Fruit fly (Drosophila melanogaster): Measurements from ENCODE around the gene Syx17.

Syx17 gene

dm6 chr3L:4375675-4376366, 27.5 kb upstream of the Syx17 start (continued):
- peak; percentile 27 for TF ChIP-seq CG3407 (GFP tag; optimal IDR thresholded peaks at IDR 0.05)
- TF ChIP-seq hkb (optimal IDR thresholded peaks at IDR 0.05) = no peak
- peak; percentile 50 for TF ChIP-seq hkb (GFP tag; IDR thresholded peaks at IDR 0.05)
- peak; percentile 11 for TF ChIP-seq ind (GFP tag; optimal IDR thresholded peaks at IDR 0.05)
- no peak for TF ChIP-seq CG11456 (GFP tag; IDR thresholded peaks at IDR 0.05)
- TF ChIP-seq CG4707 (GFP tag; optimal IDR thresholded peaks at IDR 0.05) = no peak
- TF ChIP-seq unpg (GFP tag; optimal IDR thresholded peaks at IDR 0.05) = peak; percentile 39
- peak; percentile 20 for TF ChIP-seq Meics (GFP tag; optimal IDR thresholded peaks at IDR 0.05)
- TF ChIP-seq gsb-n (tag; optimal IDR thresholded peaks at IDR 0.05) = no peak
- peak; percentile 10 for TF ChIP-seq fd96Cb (tag; optimal IDR thresholded peaks at IDR 0.05)
- no peak for TF ChIP-seq CG10543 (GFP tag; optimal IDR thresholded peaks at IDR 0.05)
- no peak for TF ChIP-seq gcm2 (GFP tag; optimal IDR thresholded peaks at IDR 0.05)
- TF ChIP-seq Med (GFP tag) = peak; percentile 78
- TF ChIP-seq HmgZ (tag; optimal IDR thresholded peaks at IDR 0.05) = no peak
- no peak for TF ChIP-seq chn (GFP tag; optimal IDR thresholded peaks at IDR 0.05)
- peak; percentile 0 for TF ChIP-seq Ssrp (tag; optimal IDR thresholded peaks at IDR 0.05)
- TF ChIP-seq CG18262 (tag; optimal IDR thresholded peaks at IDR 0.05) = peak; percentile 18
- no peak for TF ChIP-seq Nf-YC (tag; optimal IDR thresholded peaks at IDR 0.05)
- TF ChIP-seq CG8765 (GFP tag; IDR thresholded peaks at IDR 0.05) = peak; percentile 21; the same call in 1 of the 2 replicates
- TF ChIP-seq CG18476 (GFP tag; optimal IDR thresholded peaks at IDR 0.05) = no peak
- no peak for TF ChIP-seq Ravus (GFP tag; IDR thresholded peaks at IDR 0.05)
- TF ChIP-seq CG3281 (GFP tag; optimal IDR thresholded peaks at IDR 0.05) = peak; percentile 9
- TF ChIP-seq CG15514 (GFP tag; optimal IDR thresholded peaks at IDR 0.05) = no peak
- TF ChIP-seq insv (GFP tag; optimal IDR thresholded peaks at IDR 0.05) = no peak
- TF ChIP-seq az2 (GFP tag; optimal IDR thresholded peaks at IDR 0.05) = peak; percentile 15
- TF ChIP-seq CG9932 (GFP tag; IDR thresholded peaks at IDR 0.05) = no peak
- TF ChIP-seq Oli (tag; optimal IDR thresholded peaks at IDR 0.05) = peak; percentile 31
- no peak for TF ChIP-seq CG31388 (GFP tag; optimal IDR thresholded peaks at IDR 0.05)
- TF ChIP-seq CG3847 (GFP tag; IDR thresholded peaks at IDR 0.05) = no peak
- peak; percentile 29 for TF ChIP-seq CG10979 (tag; optimal IDR thresholded peaks at IDR 0.05)
- TF ChIP-seq zfh2 (GFP tag; optimal IDR thresholded peaks at IDR 0.05) = no peak
- TF ChIP-seq CG6813 (GFP tag; optimal IDR thresholded peaks at IDR 0.05) = no peak
- no peak for TF ChIP-seq eyg (GFP tag; optimal IDR thresholded peaks at IDR 0.05)
- no peak for TF ChIP-seq rib (GFP tag; IDR thresholded peaks at IDR 0.05)
- TF ChIP-seq CG10274 (GFP tag; optimal IDR thresholded peaks at IDR 0.05) = no peak
- TF ChIP-seq CG14441 (GFP tag; IDR thresholded peaks at IDR 0.05) = 0 out of 2 replicates have a peak, but pooled peaks have one; percentile 18
- TF ChIP-seq CG43689 (GFP tag; IDR thresholded peaks at IDR 0.05) = no peak
- TF ChIP-seq Xbp1 (GFP tag; optimal IDR thresholded peaks at IDR 0.05) = peak; percentile 31
- TF ChIP-seq Hr3 (GFP tag; optimal IDR thresholded peaks at IDR 0.05) = peak; percentile 10
- TF ChIP-seq CG12391 (tag; optimal IDR thresholded peaks at IDR 0.05) = peak; percentile 2
- TF ChIP-seq CG8281 (tag; optimal IDR thresholded peaks at IDR 0.05) = peak; percentile 98
- TF ChIP-seq grn (GFP tag; optimal IDR thresholded peaks at IDR 0.05) = no peak
- TF ChIP-seq ci (GFP tag; IDR thresholded peaks at IDR 0.05) = 0 out of 3 replicates have a peak, but pooled peaks have one; percentile 28
- peak; percentile 38 for TF ChIP-seq CG13424 (tag; optimal IDR thresholded peaks at IDR 0.05)
- peak; percentile 40; the same call in 1 of the 2 replicates for TF ChIP-seq HLH3B (GFP tag; IDR thresholded peaks at IDR 0.05)
- no peak for TF ChIP-seq CG17829 (tag; optimal IDR thresholded peaks at IDR 0.05)
- no peak for TF ChIP-seq HLHmδ (GFP tag; optimal IDR thresholded peaks at IDR 0.05)
- peak in 1 of 2 experiments; percentile 1 for TF ChIP-seq dpn (GFP tag; optimal IDR thresholded peaks at IDR 0.05)
- TF ChIP-seq mam (GFP tag; optimal IDR thresholded peaks at IDR 0.05) = no peak
- TF ChIP-seq CoRest (tag; optimal IDR thresholded peaks at IDR 0.05) = peak; percentile 20
